Fruit fly (Drosophila melanogaster) whole organism, embryonic: ENCODE results near the gene CG3038.
A peak's percentile ranks its signal among the peaks of the same experiment; 100 is the strongest.

Experiments used
- Aef1 ChIP-seq: fragments of 200-800 bp; sonication (Bioruptor generic); IDR thresholded peaks from 3 replicates; pipeline ENCODE4 v1.3.6; 2022; ENCODE audit warnings: missing biosample characterization, missing genetic modification characterization
- Atf-2 ChIP-seq: fragments of 200-800 bp; sonication (Bioruptor generic); optimal IDR thresholded peaks from 2 replicates; lab custom pipeline; 2016; ENCODE audit warnings: missing biosample characterization, missing genetic modification characterization
- B-H1 ChIP-seq: fragments of 200-800 bp; sonication (Bioruptor generic); IDR thresholded peaks from 3 replicates; pipeline ENCODE4 v1.3.6; 2022; ENCODE audit warnings: missing biosample characterization, missing genetic modification characterization
- CG11093 ChIP-seq: fragments of 200-800 bp; sonication (Bioruptor generic); IDR thresholded peaks from 3 replicates; pipeline ENCODE4 v1.3.6; 2022; ENCODE audit warnings: missing biosample characterization, missing genetic modification characterization
- CG11560 ChIP-seq: fragments of 200-800 bp; sonication (Bioruptor generic); IDR thresholded peaks from 3 replicates; pipeline ENCODE4 v1.3.6; 2022; ENCODE audit warnings: missing biosample characterization, missing genetic modification characterization
- CG11696 ChIP-seq: fragments of 200-800 bp; sonication (Bioruptor generic); IDR thresholded peaks from 2 replicates; pipeline ENCODE4 v1.3.6; 2022; ENCODE audit warnings: missing biosample characterization, missing genetic modification characterization
- CG12391 ChIP-seq: fragments of 200-800 bp; sonication (Bioruptor generic); optimal IDR thresholded peaks from 3 replicates; lab custom pipeline; 2018; ENCODE audit warnings: missing biosample characterization, mild to moderate bottlenecking, missing genetic modification characterization, moderate library complexity
- CG15269 ChIP-seq: fragments of 200-800 bp; sonication (Bioruptor generic); optimal IDR thresholded peaks from 2 replicates; lab custom pipeline; 2018; ENCODE audit warnings: missing biosample characterization, mild to moderate bottlenecking, missing genetic modification characterization, moderate library complexity
- CG16863 ChIP-seq: fragments of 200-800 bp; sonication (Bioruptor generic); optimal IDR thresholded peaks from 3 replicates; lab custom pipeline; 2016; ENCODE audit warnings: missing biosample characterization, missing genetic modification characterization
- CG18262 ChIP-seq: fragments of 200-800 bp; optimal IDR thresholded peaks from 3 replicates; lab custom pipeline; 2019; ENCODE audit warnings: missing biosample characterization, mild to moderate bottlenecking, missing genetic modification characterization, moderate library complexity
- CG18599 ChIP-seq: fragments of 200-800 bp; sonication (Bioruptor generic); optimal IDR thresholded peaks from 3 replicates; lab custom pipeline; 2017; ENCODE audit warnings: missing biosample characterization, missing genetic modification characterization, mild to moderate bottlenecking, moderate library complexity, missing genetic modification reagents
- CG2129 ChIP-seq: fragments of 200-800 bp; sonication (Bioruptor generic); IDR thresholded peaks from 2 replicates; pipeline ENCODE4 v1.3.6; 2022; ENCODE audit warnings: missing biosample characterization, missing genetic modification characterization; ENCODE audit not compliant: partially characterized antibody
- CG2889 ChIP-seq: fragments of 200-800 bp; sonication (Bioruptor generic); IDR thresholded peaks from 3 replicates; pipeline ENCODE4 v1.3.6; 2022; ENCODE audit warnings: missing biosample characterization, missing genetic modification characterization
- CG32532 ChIP-seq: fragments of 200-800 bp; sonication (Bioruptor generic); IDR thresholded peaks from 2 replicates; pipeline ENCODE4 v1.3.6; 2022; ENCODE audit warnings: missing biosample characterization, missing genetic modification characterization
- CG34422 ChIP-seq: fragments of 200-800 bp; sonication (Bioruptor generic); IDR thresholded peaks from 3 replicates; pipeline ENCODE4 v1.3.6; 2022; ENCODE audit warnings: missing biosample characterization, missing genetic modification characterization
- CG4404 ChIP-seq: fragments of 200-800 bp; sonication (Bioruptor generic); IDR thresholded peaks from 2 replicates; pipeline ENCODE4 v1.3.6; 2022; ENCODE audit warnings: missing biosample characterization, missing genetic modification characterization
- CG4854 ChIP-seq: fragments of 200-800 bp; sonication (Bioruptor generic); optimal IDR thresholded peaks from 2 replicates; lab custom pipeline; 2016; ENCODE audit warnings: missing biosample characterization, missing genetic modification characterization, inconsistent platforms
- CG7745 ChIP-seq: fragments of 200-800 bp; sonication (Bioruptor generic); optimal IDR thresholded peaks from 2 replicates; lab custom pipeline; 2018; ENCODE audit warnings: missing biosample characterization, mild to moderate bottlenecking, missing genetic modification characterization, moderate library complexity
- CG8290 ChIP-seq, 3 experiments: fragments of 200-800 bp; sonication (Bioruptor generic); optimal IDR thresholded peaks; 2 replicates each; lab custom pipeline; 2016 to 2019; ENCODE audit warnings: missing biosample characterization in 3 of 3, missing genetic modification characterization in 3 of 3, mild to moderate bottlenecking in 2 of 3, moderate library complexity in 1 of 3
- D ChIP-seq, 2 experiments: fragments of 200-800 bp in 1 of 2; fragments of >200 bp in 1 of 2; sonication (Bioruptor generic) in 1 of 2; optimal IDR thresholded peaks; 2 replicates in 1 of 2; 3 replicates in 1 of 2; lab custom pipeline; 2017; ENCODE audit warnings: mild to moderate bottlenecking in 1 of 2, missing biosample characterization in 1 of 2, missing genetic modification characterization in 1 of 2, missing genetic modification reagents in 1 of 2
- Deaf1 ChIP-seq: fragments of 200-800 bp; optimal IDR thresholded peaks from 3 replicates; lab custom pipeline; 2019; ENCODE audit warnings: missing biosample characterization, mild to moderate bottlenecking, missing genetic modification characterization, moderate library complexity
- E2f2 ChIP-seq: fragments of 200-800 bp; sonication (Bioruptor generic); IDR thresholded peaks from 2 replicates; pipeline ENCODE4 v1.3.6; 2022; ENCODE audit warnings: missing biosample characterization, missing genetic modification characterization
- ERR ChIP-seq: fragments of 200-800 bp; sonication (Bioruptor generic); optimal IDR thresholded peaks from 2 replicates; lab custom pipeline; 2016; ENCODE audit warnings: missing biosample characterization, missing genetic modification characterization
- H15 ChIP-seq: fragments of 200-800 bp; sonication (Bioruptor generic); IDR thresholded peaks from 3 replicates; pipeline ENCODE4 v1.3.6; 2022; ENCODE audit warnings: missing biosample characterization, missing genetic modification characterization
- HHEX ChIP-seq: fragments of 200-800 bp; sonication (Bioruptor generic); optimal IDR thresholded peaks from 3 replicates; lab custom pipeline; 2017; ENCODE audit warnings: missing biosample characterization, mild to moderate bottlenecking, missing genetic modification characterization, missing genetic modification reagents
- HmgD ChIP-seq: fragments of 200-800 bp; sonication (Bioruptor generic); optimal IDR thresholded peaks from 3 replicates; lab custom pipeline; 2016; ENCODE audit warnings: missing biosample characterization, missing genetic modification characterization
- HmgZ ChIP-seq: fragments of 200-800 bp; sonication (Bioruptor generic); optimal IDR thresholded peaks from 2 replicates; lab custom pipeline; 2018; ENCODE audit warnings: missing biosample characterization, mild to moderate bottlenecking, missing genetic modification characterization
- Hr51 ChIP-seq, 2 experiments: fragments of 200-800 bp; sonication (Bioruptor generic); optimal IDR thresholded peaks; 2 replicates in 1 of 2; 3 replicates in 1 of 2; lab custom pipeline; 2016 to 2018; ENCODE audit warnings: missing biosample characterization in 2 of 2, missing genetic modification characterization in 2 of 2, mild to moderate bottlenecking in 1 of 2, moderate library complexity in 1 of 2
- Hr78 ChIP-seq, 2 experiments: fragments of 200-800 bp in 1 of 2; fragments of >200 bp in 1 of 2; sonication (Bioruptor generic) in 1 of 2; optimal IDR thresholded peaks; 2 replicates each; lab custom pipeline; 2017 to 2019; ENCODE audit warnings: missing biosample characterization in 2 of 2, missing genetic modification characterization in 2 of 2, mild to moderate bottlenecking in 1 of 2, moderate library complexity in 1 of 2
- MESR4 ChIP-seq: fragments of 200-800 bp; sonication (Bioruptor generic); optimal IDR thresholded peaks from 2 replicates; lab custom pipeline; 2018; ENCODE audit warnings: missing biosample characterization, mild to moderate bottlenecking, missing genetic modification characterization, moderate library complexity
- Side ChIP-seq: fragments of 200-800 bp; sonication (Bioruptor generic); optimal IDR thresholded peaks from 2 replicates; lab custom pipeline; 2016; ENCODE audit warnings: missing biosample characterization, missing genetic modification characterization
- Tbp ChIP-seq: fragments of >200 bp; optimal IDR thresholded peaks from 2 replicates; lab custom pipeline; 2018; ENCODE audit warnings: missing biosample characterization, missing genetic modification characterization
- Trl ChIP-seq, 3 experiments: fragments of >200 bp in 2 of 3; fragments of 200-800 bp in 1 of 3; sonication (Bioruptor generic) in 1 of 3; optimal IDR thresholded peaks; 2 replicates in 1 of 3; 3 replicates in 2 of 3; lab custom pipeline; 2016 to 2017; ENCODE audit warnings: missing biosample characterization in 1 of 3, missing genetic modification characterization in 1 of 3
- YL-1 ChIP-seq: fragments of 200-800 bp; sonication (Bioruptor generic); optimal IDR thresholded peaks from 3 replicates; lab custom pipeline; 2017; ENCODE audit warnings: missing biosample characterization, mild to moderate bottlenecking, missing genetic modification characterization
- az2 ChIP-seq: fragments of 200-800 bp; sonication (Bioruptor generic); optimal IDR thresholded peaks from 3 replicates; lab custom pipeline; 2016; ENCODE audit warnings: missing biosample characterization, missing genetic modification characterization
- crp ChIP-seq, 2 experiments: fragments of 200-800 bp; sonication (Bioruptor generic); optimal IDR thresholded peaks; 2 replicates in 1 of 2; 3 replicates in 1 of 2; lab custom pipeline; 2017; ENCODE audit warnings: missing biosample characterization in 2 of 2, missing genetic modification characterization in 2 of 2, mild to moderate bottlenecking in 1 of 2, moderate library complexity in 1 of 2
- ewg ChIP-seq: fragments of 200-800 bp; sonication (Bioruptor generic); optimal IDR thresholded peaks from 3 replicates; lab custom pipeline; 2017; ENCODE audit warnings: mild to moderate bottlenecking, missing biosample characterization, missing genetic modification reagents, missing genetic modification characterization
- fu2 ChIP-seq: fragments of 200-800 bp; sonication (Bioruptor generic); optimal IDR thresholded peaks from 2 replicates; lab custom pipeline; 2016; ENCODE audit warnings: missing biosample characterization, missing genetic modification characterization
- jumu ChIP-seq: fragments of 200-800 bp; sonication (Bioruptor generic); optimal IDR thresholded peaks from 3 replicates; lab custom pipeline; 2016; ENCODE audit warnings: missing biosample characterization, missing genetic modification characterization
- kah ChIP-seq: fragments of 200-800 bp; sonication (Bioruptor generic); optimal IDR thresholded peaks from 2 replicates; lab custom pipeline; 2018; ENCODE audit warnings: missing biosample characterization, mild to moderate bottlenecking, missing genetic modification characterization
- nau ChIP-seq: fragments of 200-800 bp; sonication (Bioruptor generic); optimal IDR thresholded peaks from 3 replicates; lab custom pipeline; 2017; ENCODE audit warnings: missing biosample characterization, mild to moderate bottlenecking, missing genetic modification characterization, missing genetic modification reagents
- pzg ChIP-seq: fragments of 200-800 bp; sonication (Bioruptor generic); optimal IDR thresholded peaks from 3 replicates; lab custom pipeline; 2018; ENCODE audit warnings: missing biosample characterization, mild to moderate bottlenecking, missing genetic modification characterization, moderate library complexity
- sisA ChIP-seq: fragments of 200-800 bp; sonication (Bioruptor generic); IDR thresholded peaks from 2 replicates; pipeline ENCODE4 v1.3.6; 2022; ENCODE audit warnings: missing biosample characterization, missing genetic modification characterization
- slbo ChIP-seq: fragments of 200-800 bp; sonication (Bioruptor generic); IDR thresholded peaks from 2 replicates; pipeline ENCODE4 v1.3.6; 2022; ENCODE audit warnings: missing biosample characterization, missing genetic modification characterization
- slp2 ChIP-seq: fragments of 200-800 bp; sonication (Bioruptor generic); optimal IDR thresholded peaks from 2 replicates; lab custom pipeline; 2016; ENCODE audit warnings: missing biosample characterization, missing genetic modification characterization
- sr ChIP-seq: fragments of 200-800 bp; sonication (Bioruptor generic); IDR thresholded peaks from 3 replicates; pipeline ENCODE4 v1.3.6; 2022; ENCODE audit warnings: missing biosample characterization, missing genetic modification characterization
- ssp ChIP-seq: fragments of 200-800 bp; sonication (Bioruptor generic); IDR thresholded peaks from 2 replicates; pipeline ENCODE4 v1.3.6; 2022; ENCODE audit warnings: missing biosample characterization, missing genetic modification characterization
- tio ChIP-seq: fragments of 200-800 bp; sonication (Bioruptor generic); optimal IDR thresholded peaks from 2 replicates; lab custom pipeline; 2017; ENCODE audit warnings: missing biosample characterization, missing genetic modification characterization, inconsistent platforms
- zen ChIP-seq: fragments of 200-800 bp; sonication (Bioruptor generic); optimal IDR thresholded peaks from 3 replicates; lab custom pipeline; 2018; ENCODE audit warnings: missing biosample characterization, mild to moderate bottlenecking, missing genetic modification characterization, moderate library complexity
- zf30C ChIP-seq: fragments of 200-800 bp; sonication (Bioruptor generic); optimal IDR thresholded peaks from 3 replicates; lab custom pipeline; 2018; ENCODE audit warnings: missing biosample characterization, mild to moderate bottlenecking, missing genetic modification characterization

The CG3038 gene

dm6 chrX:254690-255089 is 9.0 kb upstream of the CG3038 start, which contains the start of gene CG42376 (continued):
- TF ChIP-seq CG11093 (GFP tag; lab: Robert Waterston, UW) = no peak
- TF ChIP-seq Side = no peak
- TF ChIP-seq CG4854 (GFP tag; lab: Kevin White, UChicago) = no peak
- TF ChIP-seq D (optimal IDR thresholded peaks at IDR 0.05; lab: Kevin White, UChicago) = no peak
- no peak for TF ChIP-seq D (GFP tag; optimal IDR thresholded peaks at IDR 0.05; lab: Kevin White, UChicago)
- TF ChIP-seq HHEX = no peak
- no peak for TF ChIP-seq CG2129 (GFP tag; lab: Robert Waterston, UW)
- TF ChIP-seq H15 (GFP tag; lab: Robert Waterston, UW) = no peak
- TF ChIP-seq kah (GFP tag; lab: Kevin White, UChicago) = no peak
- no peak for TF ChIP-seq ERR
- no peak for TF ChIP-seq CG16863 (GFP tag; lab: Kevin White, UChicago)
- no peak for TF ChIP-seq B-H1 (GFP tag; lab: Robert Waterston, UW)
- peak; percentile 12 for TF ChIP-seq YL-1 (GFP tag; lab: Kevin White, UChicago)
- TF ChIP-seq Hr51 (GFP tag; optimal IDR thresholded peaks at IDR 0.05; lab: Kevin White, UChicago) = no peak
- peak; percentile 4 to 84 for TF ChIP-seq crp (GFP tag; optimal IDR thresholded peaks at IDR 0.05; lab: Kevin White, UChicago)
- TF ChIP-seq pzg (GFP tag; lab: Kevin White, UChicago) = peak; percentile 38
- TF ChIP-seq CG11560 = no peak
- no peak for TF ChIP-seq CG18599 (GFP tag; lab: Kevin White, UChicago)
- no peak for TF ChIP-seq sr
- no peak for TF ChIP-seq CG7745 (tag; lab: Kevin White, UChicago)
- TF ChIP-seq az2 (GFP tag; lab: Kevin White, UChicago) = no peak
- TF ChIP-seq CG8290 (GFP tag; optimal IDR thresholded peaks at IDR 0.05; lab: Kevin White, UChicago) = no peak
- TF ChIP-seq CG8290 (tag; optimal IDR thresholded peaks at IDR 0.05; lab: Kevin White, UChicago) = no peak
- no peak for TF ChIP-seq CG4404 (GFP tag; lab: Robert Waterston, UW)
- peak; percentile 75 for TF ChIP-seq E2f2 (GFP tag; lab: Robert Waterston, UW)
- no peak for TF ChIP-seq CG15269
- no peak for TF ChIP-seq jumu (GFP tag; lab: Kevin White, UChicago)
- TF ChIP-seq Hr78 (GFP tag; optimal IDR thresholded peaks at IDR 0.05; lab: Kevin White, UChicago) = no peak
- TF ChIP-seq HmgD = no peak
- TF ChIP-seq HmgZ (tag; lab: Kevin White, UChicago) = no peak
- TF ChIP-seq CG32532 (GFP tag; lab: Robert Waterston, UW) = no peak
- TF ChIP-seq tio (GFP tag; lab: Kevin White, UChicago) = no peak
- TF ChIP-seq CG12391 (tag; lab: Kevin White, UChicago) = no peak
- no peak for TF ChIP-seq Deaf1 (tag; lab: Kevin White, UChicago)
- no peak for TF ChIP-seq slp2 (GFP tag; lab: Kevin White, UChicago)
- TF ChIP-seq ewg = no peak
- peak; percentile 37 for TF ChIP-seq MESR4 (GFP tag; lab: Kevin White, UChicago)
- no peak for TF ChIP-seq Aef1 (GFP tag; lab: Robert Waterston, UW)
- TF ChIP-seq Trl (optimal IDR thresholded peaks at IDR 0.05; lab: Kevin White, UChicago) = no peak
- no peak for TF ChIP-seq Trl (GFP tag; optimal IDR thresholded peaks at IDR 0.05; lab: Kevin White, UChicago)
- TF ChIP-seq zen (tag; lab: Kevin White, UChicago) = no peak
- no peak for TF ChIP-seq CG34422 (GFP tag; lab: Robert Waterston, UW)
- TF ChIP-seq nau (GFP tag; lab: Kevin White, UChicago) = no peak
- TF ChIP-seq Atf-2 = no peak
- TF ChIP-seq zf30C (GFP tag; lab: Kevin White, UChicago) = no peak
- TF ChIP-seq sisA = no peak
- no peak for TF ChIP-seq CG18262 (tag; lab: Kevin White, UChicago)
- TF ChIP-seq slbo (GFP tag; lab: Robert Waterston, UW) = no peak
- TF ChIP-seq Tbp (GFP tag; lab: Kevin White, UChicago) = no peak
- no peak for TF ChIP-seq ssp (GFP tag; lab: Robert Waterston, UW)
- TF ChIP-seq fu2 (GFP tag; lab: Kevin White, UChicago) = no peak
- TF ChIP-seq CG2889 (GFP tag; lab: Robert Waterston, UW) = no peak
- TF ChIP-seq CG11696 (GFP tag; lab: Robert Waterston, UW) = no peak
